Worm (Caenorhabditis elegans) whole organism, L4/young adult: ENCODE measurements around the gene Y56A3A.31.

Experiments used
- dao-5 ChIP-seq: sonication (generic microtip); optimal IDR thresholded peaks from 2 replicates; lab custom pipeline; 2016; ENCODE audit warnings: missing genotype, missing genetic modification characterization, moderate library complexity, missing compliant biosample characterization
- him-1 ChIP-seq: sonication (generic microtip); optimal IDR thresholded peaks from 2 replicates; lab custom pipeline; 2016; ENCODE audit warnings: missing genotype, missing genetic modification reagents, missing genetic modification characterization, missing compliant biosample characterization

DNA sequence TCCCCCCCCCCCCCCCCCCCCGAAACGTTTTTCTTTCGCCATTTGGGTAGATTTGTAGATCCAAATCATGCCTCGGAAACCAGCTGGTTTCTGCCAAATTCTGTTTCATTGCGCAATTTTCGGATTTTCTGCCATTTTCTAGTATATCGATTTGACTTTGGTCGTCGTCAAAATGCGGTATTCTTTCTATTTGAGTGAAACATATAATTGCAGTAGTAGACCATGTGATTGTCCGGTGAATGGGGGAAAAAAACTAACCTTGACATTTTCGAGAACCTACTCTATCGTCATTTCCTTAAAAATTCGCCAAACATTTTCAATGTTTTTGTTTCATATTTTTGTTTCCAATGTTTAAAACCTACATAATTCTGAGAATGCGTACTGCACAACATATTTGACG is 41.3 kb downstream of the Y56A3A.31 start:
- TF ChIP-seq him-1 (no peak), dao-5 (tag; lab: Kevin White, UChicago) (no peak)
